Fruit fly (Drosophila melanogaster): ENCODE results near the gene CG14621.

- TF ChIP-seq Myc (optimal IDR thresholded peaks at IDR 0.05) = no peak
- no peak for TF ChIP-seq h (optimal IDR thresholded peaks at IDR 0.05)
- TF ChIP-seq psq (optimal IDR thresholded peaks at IDR 0.05) = no peak
Observed at dm6 chrX:22487667-22488593, 43.9 kb downstream of the CG14621 start.
